Worm (Caenorhabditis elegans): ENCODE data around the gene npr-27.

DNA sequence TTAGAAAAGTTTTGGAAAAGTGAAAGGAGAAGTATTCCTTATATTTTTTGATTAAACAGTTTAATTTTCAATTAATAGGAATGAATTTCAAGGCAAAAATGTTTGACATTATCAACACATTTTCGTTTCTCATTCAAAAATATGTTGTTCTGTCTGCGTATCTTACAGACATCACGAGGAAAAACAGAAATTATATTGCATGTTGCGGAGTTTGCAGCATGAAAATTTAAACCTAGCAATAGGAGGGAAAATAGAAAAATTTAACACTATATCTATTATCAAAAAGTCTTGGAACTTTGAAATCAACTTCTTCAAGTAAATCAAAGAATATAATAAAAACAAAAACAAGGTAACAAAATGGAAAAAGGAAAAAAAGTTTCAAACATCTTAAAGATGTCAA, 14.4 kb upstream of the npr-27 start:
- no peak for TF ChIP-seq nhr-12 (tag; optimal IDR thresholded peaks at IDR 0.05)
- no peak for TF ChIP-seq lin-15B (tag; optimal IDR thresholded peaks at IDR 0.05)
